Worm (Caenorhabditis elegans) whole organism, early embryonic: Measurements from ENCODE around the gene C12D8.21.
A peak's percentile ranks its signal among the peaks of the same experiment; 100 is the strongest.

ENCODE experiments used
- B0310.2 ChIP-seq: sonication (generic microtip); optimal IDR thresholded peaks from 2 replicates; lab custom pipeline; 2016; ENCODE audit warnings: mild to moderate bottlenecking, missing genetic modification characterization, missing compliant biosample characterization
- F13C5.2 ChIP-seq: sonication (generic microtip); optimal IDR thresholded peaks from 2 replicates; lab custom pipeline; 2017; ENCODE audit warnings: mild to moderate bottlenecking, missing genetic modification characterization, inconsistent platforms, missing compliant biosample characterization
- aly-1 ChIP-seq: sonication (generic microtip); optimal IDR thresholded peaks from 2 replicates; lab custom pipeline; 2016; ENCODE audit warnings: missing genetic modification characterization, missing compliant biosample characterization
- ama-1 ChIP-seq: fragments of 150-350 bp; optimal IDR thresholded peaks from 2 replicates; lab custom pipeline; 2014
- ceh-13 ChIP-seq: fragments of 200-800 bp; sonication (Bioruptor generic); optimal IDR thresholded peaks from 2 replicates; lab custom pipeline; 2018; ENCODE audit warnings: mild to moderate bottlenecking, missing genetic modification characterization, missing compliant biosample characterization
- ceh-36 ChIP-seq: sonication (generic microtip); optimal IDR thresholded peaks from 2 replicates; lab custom pipeline; 2016; ENCODE audit warnings: missing genetic modification characterization, inconsistent platforms, missing compliant biosample characterization
- ets-7 ChIP-seq: sonication (generic microtip); optimal IDR thresholded peaks from 2 replicates; lab custom pipeline; 2016; ENCODE audit warnings: missing genotype, missing genetic modification characterization, missing compliant biosample characterization
- flt-1 ChIP-seq: fragments of 200-800 bp; sonication (Bioruptor generic); IDR thresholded peaks from 2 replicates; pipeline ENCODE4 v1.3.6; 2022; ENCODE audit warnings: missing genetic modification characterization, missing compliant biosample characterization
- hmbx-1 ChIP-seq: sonication (generic microtip); optimal IDR thresholded peaks from 2 replicates; lab custom pipeline; 2016; ENCODE audit warnings: mild to moderate bottlenecking, missing genetic modification characterization, missing compliant biosample characterization
- hmg-4 ChIP-seq: fragments of 200-800 bp; sonication (Bioruptor generic); optimal IDR thresholded peaks from 2 replicates; lab custom pipeline; 2018; ENCODE audit warnings: mild to moderate bottlenecking, missing genetic modification characterization, missing compliant biosample characterization
- hnd-1 ChIP-seq: sonication (generic microtip); optimal IDR thresholded peaks from 2 replicates; lab custom pipeline; 2016; ENCODE audit warnings: missing genetic modification characterization, missing compliant biosample characterization
- pes-1 ChIP-seq: fragments of 200-800 bp; sonication (Bioruptor generic); IDR thresholded peaks from 2 replicates; pipeline ENCODE4 v1.3.6; 2022; ENCODE audit warnings: missing genetic modification reagents, missing genetic modification characterization, missing compliant biosample characterization
- scrt-1 ChIP-seq: fragments of 200-800 bp; sonication (Bioruptor generic); IDR thresholded peaks from 2 replicates; pipeline ENCODE4 v1.3.6; 2022; ENCODE audit warnings: missing genetic modification characterization, missing compliant biosample characterization
- sea-1 ChIP-seq: fragments of 200-800 bp; sonication (Bioruptor generic); conservative IDR thresholded peaks from 2 replicates; pipeline ENCODE4 v1.3.6; 2022; ENCODE audit warnings: missing genetic modification characterization, missing compliant biosample characterization
- tbx-11 ChIP-seq: fragments of 200-800 bp; sonication (Bioruptor generic); IDR thresholded peaks from 2 replicates; pipeline ENCODE4 v1.3.6; 2022; ENCODE audit warnings: missing genetic modification characterization, missing compliant biosample characterization
- tbx-37 ChIP-seq: fragments of 200-800 bp; sonication (Bioruptor generic); conservative IDR thresholded peaks from 2 replicates; pipeline ENCODE4 v1.3.6; 2022; ENCODE audit warnings: missing genetic modification reagents, missing genetic modification characterization, missing compliant biosample characterization
- tra-4 ChIP-seq: sonication (generic microtip); optimal IDR thresholded peaks from 2 replicates; lab custom pipeline; 2017; ENCODE audit warnings: missing genetic modification characterization, missing compliant biosample characterization

C12D8.21 gene

ce11 chrV:10246443-10246885 is 5.5 kb upstream of the C12D8.21 start:
- no peak for TF ChIP-seq ama-1 (lab: Kevin White, UChicago)

ce11 chrV:10245615-10246014 is 4.6 kb upstream of the C12D8.21 start:
- TF ChIP-seq ceh-36 (tag; lab: Kevin White, UChicago): no peak
- no peak for TF ChIP-seq ama-1 (lab: Kevin White, UChicago)
- TF ChIP-seq hmg-4: no peak
- TF ChIP-seq tbx-37 (GFP tag; lab: Robert Waterston, UW): no peak
- no peak for TF ChIP-seq hnd-1 (tag; lab: Kevin White, UChicago)
- TF ChIP-seq sea-1 (GFP tag; lab: Robert Waterston, UW): no peak

ce11 chrV:10244018-10244720 is 3.2 kb upstream of the C12D8.21 start:
- TF ChIP-seq B0310.2 (tag; lab: Kevin White, UChicago) (no peak), tbx-11 (GFP tag; lab: Robert Waterston, UW) (no peak), hmbx-1 (no peak), F13C5.2 (tag; lab: Kevin White, UChicago) (no peak), aly-1 (no peak), tra-4 (tag; lab: Kevin White, UChicago) (no peak), hnd-1 (tag; lab: Kevin White, UChicago) (no peak), ama-1 (lab: Kevin White, UChicago) (no peak), flt-1 (GFP tag; lab: Robert Waterston, UW) (no peak), scrt-1 (GFP tag; lab: Robert Waterston, UW) (no peak), ceh-13 (GFP tag; lab: Kevin White, UChicago) (no peak), pes-1 (GFP tag; lab: Robert Waterston, UW) (no peak), tbx-37 (GFP tag; lab: Robert Waterston, UW) (no peak), ets-7 (tag; lab: Kevin White, UChicago) (no peak), ceh-36 (tag; lab: Kevin White, UChicago) (no peak)

ce11 chrV:10243105-10243504 is 2.1 kb upstream of the C12D8.21 start, which contains the start of gene C12D8.9:
C12D8.9 (minus strand) TSS chrV:10243205.
- no peak for TF ChIP-seq ceh-13 (GFP tag; lab: Kevin White, UChicago)
- no peak for TF ChIP-seq F13C5.2 (tag; lab: Kevin White, UChicago)
- TF ChIP-seq hmg-4: no peak
- no peak for TF ChIP-seq hmbx-1

- no peak for TF ChIP-seq ceh-13 (GFP tag; lab: Kevin White, UChicago)
- TF ChIP-seq flt-1 (GFP tag; lab: Robert Waterston, UW): no peak
- TF ChIP-seq pes-1 (GFP tag; lab: Robert Waterston, UW): no peak
- TF ChIP-seq aly-1: no peak
- TF ChIP-seq tbx-11 (GFP tag; lab: Robert Waterston, UW): no peak
- TF ChIP-seq scrt-1 (GFP tag; lab: Robert Waterston, UW): no peak
- TF ChIP-seq sea-1 (GFP tag; lab: Robert Waterston, UW): no peak
- no peak for TF ChIP-seq ets-7 (tag; lab: Kevin White, UChicago)
- no peak for TF ChIP-seq ceh-36 (tag; lab: Kevin White, UChicago)
- TF ChIP-seq B0310.2 (tag; lab: Kevin White, UChicago): no peak
- TF ChIP-seq tbx-37 (GFP tag; lab: Robert Waterston, UW): no peak
- no peak for TF ChIP-seq hmbx-1
- TF ChIP-seq ama-1 (lab: Kevin White, UChicago): no peak
- no peak for TF ChIP-seq tra-4 (tag; lab: Kevin White, UChicago)
- TF ChIP-seq F13C5.2 (tag; lab: Kevin White, UChicago): no peak
- no peak for TF ChIP-seq hmg-4
- TF ChIP-seq hnd-1 (tag; lab: Kevin White, UChicago): no peak
Observed at ce11 chrV:10239861-10240260, 1.1 kb downstream of the C12D8.21 start, which contains the start of gene fipr-8. fipr-8 (minus strand) TSS chrV:10239961.

- no peak for TF ChIP-seq ceh-13 (GFP tag; lab: Kevin White, UChicago)
- TF ChIP-seq hmg-4: peak; percentile 37
Observed at ce11 chrV:10238665-10239064, 2.3 kb downstream of the C12D8.21 start, which contains the start of gene fubl-1. fubl-1 (minus strand) TSS chrV:10238866.

ce11 chrV:10237959-10238444 is 3.0 kb downstream of the C12D8.21 start:
- TF ChIP-seq scrt-1 (GFP tag; lab: Robert Waterston, UW) (no peak), tra-4 (tag; lab: Kevin White, UChicago) (no peak), flt-1 (GFP tag; lab: Robert Waterston, UW) (no peak)

- no peak for TF ChIP-seq flt-1 (GFP tag; lab: Robert Waterston, UW)
- no peak for TF ChIP-seq tra-4 (tag; lab: Kevin White, UChicago)
- TF ChIP-seq tbx-11 (GFP tag; lab: Robert Waterston, UW): no peak
- no peak for TF ChIP-seq pes-1 (GFP tag; lab: Robert Waterston, UW)
- TF ChIP-seq sea-1 (GFP tag; lab: Robert Waterston, UW): no peak
- no peak for TF ChIP-seq tbx-37 (GFP tag; lab: Robert Waterston, UW)
- TF ChIP-seq ceh-13 (GFP tag; lab: Kevin White, UChicago): no peak
- no peak for TF ChIP-seq ceh-36 (tag; lab: Kevin White, UChicago)
- no peak for TF ChIP-seq aly-1
Observed at ce11 chrV:10237171-10237570, 3.8 kb downstream of the C12D8.21 start.
